Fruit fly (Drosophila melanogaster) whole organism, embryonic: Measurements from ENCODE around the gene CG6163.

ENCODE experiments used
- ATbp ChIP-seq: fragments of 200-800 bp; sonication (Bioruptor generic); optimal IDR thresholded peaks from 2 replicates; lab custom pipeline; 2017; ENCODE audit warnings: missing biosample characterization, mild to moderate bottlenecking, missing genetic modification characterization, missing genetic modification reagents
- Bdp1 ChIP-seq: fragments of 200-800 bp; sonication (Bioruptor generic); optimal IDR thresholded peaks from 3 replicates; lab custom pipeline; 2016; ENCODE audit warnings: missing biosample characterization, missing genetic modification characterization
- CG10979 ChIP-seq: fragments of 200-800 bp; sonication (Bioruptor generic); optimal IDR thresholded peaks from 2 replicates; lab custom pipeline; 2018; ENCODE audit warnings: missing biosample characterization, mild to moderate bottlenecking, missing genetic modification characterization, moderate library complexity
- CG14667 ChIP-seq: fragments of 200-800 bp; sonication (Bioruptor generic); IDR thresholded peaks from 2 replicates; pipeline ENCODE4 v1.3.6; 2022; ENCODE audit warnings: missing biosample characterization, missing genetic modification characterization
- CG17186 ChIP-seq: fragments of 200-800 bp; sonication (Bioruptor generic); optimal IDR thresholded peaks from 3 replicates; lab custom pipeline; 2017; ENCODE audit warnings: missing biosample characterization, missing genetic modification reagents, missing genetic modification characterization
- CG17359 ChIP-seq: fragments of 200-800 bp; sonication (Bioruptor generic); optimal IDR thresholded peaks from 3 replicates; lab custom pipeline; 2018; ENCODE audit warnings: missing biosample characterization, mild to moderate bottlenecking, missing genetic modification characterization, moderate library complexity
- CG17361 ChIP-seq: fragments of 200-800 bp; sonication (Bioruptor generic); IDR thresholded peaks from 3 replicates; pipeline ENCODE4 v1.3.6; 2022; ENCODE audit warnings: missing biosample characterization, missing genetic modification characterization
- CG17612 ChIP-seq: fragments of 200-800 bp; sonication (Bioruptor generic); IDR thresholded peaks from 2 replicates; pipeline ENCODE4 v1.3.6; 2022; ENCODE audit warnings: missing biosample characterization, missing genetic modification characterization
- CG17912 ChIP-seq: fragments of 200-800 bp; sonication (Bioruptor generic); optimal IDR thresholded peaks from 2 replicates; lab custom pipeline; 2018; ENCODE audit warnings: missing biosample characterization, mild to moderate bottlenecking, missing genetic modification characterization
- CG31441 ChIP-seq: fragments of 200-800 bp; sonication (Bioruptor generic); IDR thresholded peaks from 2 replicates; pipeline ENCODE4 v1.3.6; 2022; ENCODE audit warnings: missing biosample characterization, missing genetic modification characterization
- CG33557 ChIP-seq: fragments of 200-800 bp; sonication (Bioruptor generic); optimal IDR thresholded peaks from 2 replicates; lab custom pipeline; 2019; ENCODE audit warnings: missing biosample characterization, mild to moderate bottlenecking, missing genetic modification characterization, moderate library complexity
- CG4730 ChIP-seq: fragments of 200-800 bp; sonication (Bioruptor generic); IDR thresholded peaks from 2 replicates; pipeline ENCODE4 v1.3.6; 2022; ENCODE audit warnings: missing biosample characterization, missing genetic modification characterization
- CG4854 ChIP-seq: fragments of 200-800 bp; sonication (Bioruptor generic); optimal IDR thresholded peaks from 2 replicates; lab custom pipeline; 2016; ENCODE audit warnings: missing biosample characterization, missing genetic modification characterization, inconsistent platforms
- CG6683 ChIP-seq: fragments of 200-800 bp; sonication (Bioruptor generic); optimal IDR thresholded peaks from 2 replicates; lab custom pipeline; 2017; ENCODE audit warnings: missing biosample characterization, mild to moderate bottlenecking, missing genetic modification characterization, missing genetic modification reagents
- CG7357 ChIP-seq: fragments of 200-800 bp; sonication (Bioruptor generic); IDR thresholded peaks from 3 replicates; pipeline ENCODE4 v1.3.6; 2022; ENCODE audit warnings: missing biosample characterization, missing genetic modification characterization
- CG7839 ChIP-seq: fragments of 200-800 bp; sonication (Bioruptor generic); optimal IDR thresholded peaks from 3 replicates; lab custom pipeline; 2018; ENCODE audit warnings: missing biosample characterization, mild to moderate bottlenecking, missing genetic modification characterization, moderate library complexity
- D ChIP-seq, 2 experiments: fragments of 200-800 bp in 1 of 2; fragments of >200 bp in 1 of 2; sonication (Bioruptor generic) in 1 of 2; optimal IDR thresholded peaks; 2 replicates in 1 of 2; 3 replicates in 1 of 2; lab custom pipeline; 2017; ENCODE audit warnings: mild to moderate bottlenecking in 1 of 2, missing biosample characterization in 1 of 2, missing genetic modification characterization in 1 of 2, missing genetic modification reagents in 1 of 2
- Deaf1 ChIP-seq: fragments of 200-800 bp; optimal IDR thresholded peaks from 3 replicates; lab custom pipeline; 2019; ENCODE audit warnings: missing biosample characterization, mild to moderate bottlenecking, missing genetic modification characterization, moderate library complexity
- Dip3 ChIP-seq: fragments of 200-800 bp; sonication (Bioruptor generic); optimal IDR thresholded peaks from 3 replicates; lab custom pipeline; 2016; ENCODE audit warnings: missing biosample characterization, missing genetic modification characterization
- Dref ChIP-seq: fragments of 200-800 bp; sonication (Bioruptor generic); IDR thresholded peaks from 2 replicates; pipeline ENCODE4 v1.3.6; 2022; ENCODE audit warnings: missing biosample characterization, missing genetic modification characterization
- Drgx ChIP-seq: fragments of 200-800 bp; sonication (Bioruptor generic); IDR thresholded peaks from 2 replicates; pipeline ENCODE4 v1.3.6; 2022; ENCODE audit warnings: missing biosample characterization, missing genetic modification characterization
- E2f2 ChIP-seq: fragments of 200-800 bp; sonication (Bioruptor generic); IDR thresholded peaks from 2 replicates; pipeline ENCODE4 v1.3.6; 2022; ENCODE audit warnings: missing biosample characterization, missing genetic modification characterization
- Fer1 ChIP-seq: fragments of 200-800 bp; sonication (Bioruptor generic); optimal IDR thresholded peaks from 2 replicates; lab custom pipeline; 2017; ENCODE audit warnings: missing biosample characterization, mild to moderate bottlenecking, missing genetic modification characterization
- Hand ChIP-seq: fragments of 200-800 bp; sonication (Bioruptor generic); optimal IDR thresholded peaks from 2 replicates; lab custom pipeline; 2017; ENCODE audit warnings: mild to moderate bottlenecking, missing biosample characterization, missing genetic modification reagents, missing genetic modification characterization
- Hmx ChIP-seq: fragments of 200-800 bp; sonication (Bioruptor generic); optimal IDR thresholded peaks from 2 replicates; lab custom pipeline; 2016; ENCODE audit warnings: missing biosample characterization, missing genetic modification characterization
- Oli ChIP-seq: fragments of 200-800 bp; sonication (Bioruptor generic); optimal IDR thresholded peaks from 2 replicates; lab custom pipeline; 2018; ENCODE audit warnings: missing biosample characterization, mild to moderate bottlenecking, missing genetic modification characterization, moderate library complexity
- Pdp1 ChIP-seq, 2 experiments: fragments of 200-800 bp; sonication (Bioruptor generic); optimal IDR thresholded peaks; 3 replicates each; lab custom pipeline; 2016; ENCODE audit warnings: missing biosample characterization in 2 of 2, missing genetic modification characterization in 2 of 2, mild to moderate bottlenecking in 1 of 2, moderate library complexity in 1 of 2
- Rfx ChIP-seq: fragments of 200-800 bp; sonication (Bioruptor generic); IDR thresholded peaks from 2 replicates; pipeline ENCODE4 v1.3.6; 2022; ENCODE audit warnings: missing biosample characterization, missing genetic modification characterization
- Rx ChIP-seq: fragments of 200-800 bp; sonication (Bioruptor generic); IDR thresholded peaks from 2 replicates; pipeline ENCODE4 v1.3.6; 2022; ENCODE audit warnings: missing biosample characterization, missing genetic modification characterization
- Ssrp ChIP-seq: fragments of 200-800 bp; sonication (Bioruptor generic); optimal IDR thresholded peaks from 2 replicates; lab custom pipeline; 2018; ENCODE audit warnings: missing biosample characterization, mild to moderate bottlenecking, missing genetic modification characterization, moderate library complexity
- Taf1 ChIP-seq: fragments of 200-800 bp; sonication (Bioruptor generic); IDR thresholded peaks from 2 replicates; pipeline ENCODE4 v1.3.6; 2022; ENCODE audit warnings: missing biosample characterization, missing genetic modification characterization
- bigmax ChIP-seq: fragments of 200-800 bp; sonication (Bioruptor generic); optimal IDR thresholded peaks from 2 replicates; lab custom pipeline; 2018; ENCODE audit warnings: missing biosample characterization, mild to moderate bottlenecking, missing genetic modification characterization
- cas ChIP-seq: fragments of 200-800 bp; sonication (Bioruptor generic); IDR thresholded peaks from 2 replicates; pipeline ENCODE4 v1.3.6; 2022; ENCODE audit warnings: missing biosample characterization, missing genetic modification characterization
- chif ChIP-seq, 2 experiments: fragments of 200-800 bp; sonication (Bioruptor generic); optimal IDR thresholded peaks; 3 replicates each; lab custom pipeline; 2016; ENCODE audit warnings: missing biosample characterization in 2 of 2, missing genetic modification characterization in 2 of 2
- croc ChIP-seq: fragments of 200-800 bp; sonication (Bioruptor generic); conservative IDR thresholded peaks from 3 replicates; pipeline ENCODE4 v1.3.6; 2022; ENCODE audit warnings: missing biosample characterization, missing genetic modification characterization
- crol ChIP-seq: fragments of 200-800 bp; sonication (Bioruptor generic); IDR thresholded peaks from 2 replicates; pipeline ENCODE4 v1.3.6; 2022; ENCODE audit warnings: missing biosample characterization, missing genetic modification characterization
- dysf ChIP-seq: fragments of 200-800 bp; sonication (Bioruptor generic); IDR thresholded peaks from 3 replicates; pipeline ENCODE4 v1.3.6; 2022; ENCODE audit warnings: missing biosample characterization, missing genetic modification characterization
- gcm ChIP-seq: fragments of 200-800 bp; sonication (Bioruptor generic); optimal IDR thresholded peaks from 2 replicates; lab custom pipeline; 2019; ENCODE audit warnings: missing biosample characterization, mild to moderate bottlenecking, missing genetic modification characterization, moderate library complexity
- gfzf ChIP-seq: fragments of 200-800 bp; sonication (Bioruptor generic); optimal IDR thresholded peaks from 2 replicates; lab custom pipeline; 2016; ENCODE audit warnings: missing biosample characterization, mild to moderate bottlenecking, missing genetic modification characterization, moderate library complexity
- grau ChIP-seq: fragments of 200-800 bp; optimal IDR thresholded peaks from 3 replicates; lab custom pipeline; 2019; ENCODE audit warnings: missing biosample characterization, mild to moderate bottlenecking, missing genetic modification characterization, moderate library complexity
- jumu ChIP-seq: fragments of 200-800 bp; sonication (Bioruptor generic); optimal IDR thresholded peaks from 3 replicates; lab custom pipeline; 2016; ENCODE audit warnings: missing biosample characterization, missing genetic modification characterization
- lab ChIP-seq: fragments of 200-800 bp; sonication (Bioruptor generic); optimal IDR thresholded peaks from 3 replicates; lab custom pipeline; 2017; ENCODE audit warnings: missing biosample characterization, missing genetic modification characterization, mild to moderate bottlenecking, moderate library complexity, missing genetic modification reagents
- lmd ChIP-seq: fragments of 200-800 bp; sonication (Bioruptor generic); IDR thresholded peaks from 2 replicates; pipeline ENCODE4 v1.3.6; 2022; ENCODE audit warnings: missing biosample characterization, missing genetic modification characterization
- org-1 ChIP-seq: fragments of 200-800 bp; sonication (Bioruptor generic); optimal IDR thresholded peaks from 2 replicates; lab custom pipeline; 2017; ENCODE audit warnings: missing biosample characterization, missing genetic modification characterization
- pita ChIP-seq: fragments of 200-800 bp; sonication (Bioruptor generic); optimal IDR thresholded peaks from 2 replicates; lab custom pipeline; 2017; ENCODE audit warnings: missing biosample characterization, mild to moderate bottlenecking, missing genetic modification characterization
- pum ChIP-seq: fragments of 200-800 bp; sonication (Bioruptor generic); optimal IDR thresholded peaks from 2 replicates; lab custom pipeline; 2016; ENCODE audit warnings: missing biosample characterization, missing genetic modification characterization
- slbo ChIP-seq: fragments of 200-800 bp; sonication (Bioruptor generic); IDR thresholded peaks from 2 replicates; pipeline ENCODE4 v1.3.6; 2022; ENCODE audit warnings: missing biosample characterization, missing genetic modification characterization
- tap ChIP-seq: fragments of 200-800 bp; optimal IDR thresholded peaks from 3 replicates; lab custom pipeline; 2019; ENCODE audit warnings: missing biosample characterization, mild to moderate bottlenecking, missing genetic modification characterization, moderate library complexity
- tll ChIP-seq, 2 experiments: fragments of 200-800 bp in 1 of 2; fragments of >200 bp in 1 of 2; sonication (Bioruptor generic) in 1 of 2; optimal IDR thresholded peaks; 2 replicates each; lab custom pipeline; 2017 to 2019; ENCODE audit warnings: missing biosample characterization in 2 of 2, missing genetic modification characterization in 2 of 2, mild to moderate bottlenecking in 1 of 2, moderate library complexity in 1 of 2
- zf30C ChIP-seq: fragments of 200-800 bp; sonication (Bioruptor generic); optimal IDR thresholded peaks from 3 replicates; lab custom pipeline; 2018; ENCODE audit warnings: missing biosample characterization, mild to moderate bottlenecking, missing genetic modification characterization

The CG6163 gene

dm6 chr3L:11367797-11368196, 3.1 kb upstream of the CG6163 start (continued):
- TF ChIP-seq D (optimal IDR thresholded peaks at IDR 0.05; lab: Kevin White, UChicago) (no peak), D (GFP tag; optimal IDR thresholded peaks at IDR 0.05; lab: Kevin White, UChicago) (no peak), Rfx (GFP tag; lab: Robert Waterston, UW) (peak; percentile 54; the same call in 1 of the 2 replicates), CG7839 (tag; lab: Kevin White, UChicago) (peak; percentile 55), ATbp (GFP tag; lab: Kevin White, UChicago) (no peak), Oli (tag; lab: Kevin White, UChicago) (peak; percentile 30), CG6683 (GFP tag; lab: Kevin White, UChicago) (no peak), slbo (GFP tag; lab: Robert Waterston, UW) (peak; percentile 69), E2f2 (GFP tag; lab: Robert Waterston, UW) (0 out of 2 replicates have a peak, but pooled peaks have one; percentile 10), Ssrp (tag; lab: Kevin White, UChicago) (peak; percentile 16), chif (GFP tag; optimal IDR thresholded peaks at IDR 0.05; lab: Kevin White, UChicago) (no peak), CG17612 (GFP tag; lab: Robert Waterston, UW) (no peak), grau (tag; lab: Kevin White, UChicago) (peak; percentile 80), CG33557 (GFP tag; lab: Kevin White, UChicago) (no peak), Fer1 (GFP tag; lab: Kevin White, UChicago) (peak; percentile 9), Drgx (no peak), croc (no peak), CG17186 (GFP tag; lab: Kevin White, UChicago) (no peak), lab (GFP tag; lab: Kevin White, UChicago) (peak; percentile 45), cas (GFP tag; lab: Robert Waterston, UW) (peak; percentile 47; the same call in 1 of the 2 replicates)

dm6 chr3L:11366422-11366821, 1.7 kb upstream of the CG6163 start:
- no peak for TF ChIP-seq bigmax
- no peak for TF ChIP-seq Dref (GFP tag; lab: Robert Waterston, UW)
- TF ChIP-seq org-1 (GFP tag; lab: Kevin White, UChicago): no peak
- no peak for TF ChIP-seq gcm (GFP tag; lab: Kevin White, UChicago)
- TF ChIP-seq CG4730 (GFP tag; lab: Robert Waterston, UW): 0 out of 2 replicates have a peak, but pooled peaks have one; percentile 19
- TF ChIP-seq CG14667: no peak
- no peak for TF ChIP-seq Hmx (GFP tag; lab: Kevin White, UChicago)
- no peak for TF ChIP-seq CG17359
- no peak for TF ChIP-seq Hand (GFP tag; lab: Kevin White, UChicago)
- TF ChIP-seq crol: peak; percentile 86
- no peak for TF ChIP-seq pita
- no peak for TF ChIP-seq Bdp1
- TF ChIP-seq CG10979 (tag; lab: Kevin White, UChicago): no peak
- peak; percentile 35 for TF ChIP-seq Deaf1
- no peak for TF ChIP-seq zf30C (GFP tag; lab: Kevin White, UChicago)
- no peak for TF ChIP-seq tap (tag; lab: Kevin White, UChicago)
- no peak for TF ChIP-seq CG31441
- TF ChIP-seq Pdp1 (GFP tag; optimal IDR thresholded peaks at IDR 0.05; lab: Kevin White, UChicago): no peak
- TF ChIP-seq Dip3 (GFP tag; lab: Kevin White, UChicago): no peak
- no peak for TF ChIP-seq gfzf (GFP tag; lab: Kevin White, UChicago)
- TF ChIP-seq tll (GFP tag; optimal IDR thresholded peaks at IDR 0.05; lab: Kevin White, UChicago): no peak
- TF ChIP-seq CG4854: no peak
- TF ChIP-seq Taf1: no peak
- 0 out of 3 replicates have a peak, but pooled peaks have one; percentile 14 for TF ChIP-seq dysf (GFP tag; lab: Robert Waterston, UW)
- TF ChIP-seq CG17361 (GFP tag; lab: Robert Waterston, UW): no peak
- TF ChIP-seq jumu (GFP tag; lab: Kevin White, UChicago): no peak
- TF ChIP-seq pum (GFP tag; lab: Kevin White, UChicago): no peak
- TF ChIP-seq lmd (GFP tag; lab: Robert Waterston, UW): peak; percentile 14; the same call in 1 of the 2 replicates
- TF ChIP-seq Rx (GFP tag; lab: Robert Waterston, UW): no peak
- TF ChIP-seq CG17912 (GFP tag; lab: Kevin White, UChicago): no peak
- no peak for TF ChIP-seq CG7357 (GFP tag; lab: Robert Waterston, UW)
